Worm (Caenorhabditis elegans) whole organism, late embryonic: Measurements from ENCODE around the gene ccm-3.
A peak's percentile ranks its signal among the peaks of the same experiment; 100 is the strongest.

Experiments
- C08G9.2 ChIP-seq: sonication (generic microtip); optimal IDR thresholded peaks from 2 replicates; lab custom pipeline; 2016; ENCODE audit warnings: mild to moderate bottlenecking, missing genetic modification characterization, moderate library complexity, missing compliant biosample characterization
- C38D4.7 ChIP-seq: fragments of 200-800 bp; sonication (Bioruptor generic); optimal IDR thresholded peaks from 2 replicates; lab custom pipeline; 2018; ENCODE audit warnings: mild to moderate bottlenecking, missing genetic modification characterization, moderate library complexity, missing compliant biosample characterization
- F13H6.1 ChIP-seq: sonication (generic microtip); optimal IDR thresholded peaks from 2 replicates; lab custom pipeline; 2016; ENCODE audit warnings: missing genetic modification characterization, missing compliant biosample characterization
- K02D7.2 ChIP-seq: sonication (generic microtip); optimal IDR thresholded peaks from 2 replicates; lab custom pipeline; 2017; ENCODE audit warnings: mild to moderate bottlenecking, missing genetic modification characterization, missing compliant biosample characterization
- ama-1 ChIP-seq: fragments of 150-350 bp; optimal IDR thresholded peaks from 2 replicates; lab custom pipeline; 2014
- ceh-18 ChIP-seq: sonication (generic microtip); optimal IDR thresholded peaks from 2 replicates; lab custom pipeline; 2016; ENCODE audit warnings: missing genetic modification characterization, missing compliant biosample characterization
- ceh-19 ChIP-seq: fragments of 200-800 bp; sonication (Bioruptor generic); optimal IDR thresholded peaks from 2 replicates; lab custom pipeline; 2018; ENCODE audit warnings: mild to moderate bottlenecking, missing genetic modification characterization, missing compliant biosample characterization
- ceh-22 ChIP-seq: sonication (generic microtip); optimal IDR thresholded peaks from 2 replicates; lab custom pipeline; 2017; ENCODE audit warnings: missing biosample characterization, missing genetic modification characterization
- ceh-24 ChIP-seq: sonication (generic microtip); optimal IDR thresholded peaks from 2 replicates; lab custom pipeline; 2016; ENCODE audit warnings: mild to moderate bottlenecking, missing genetic modification characterization, missing compliant biosample characterization
- ceh-30 ChIP-seq: fragments of 150-350 bp; optimal IDR thresholded peaks from 2 replicates; lab custom pipeline; 2014; ENCODE audit warnings: missing biosample characterization, missing genetic modification characterization
- ceh-31 ChIP-seq: sonication (generic microtip); optimal IDR thresholded peaks from 2 replicates; lab custom pipeline; 2016; ENCODE audit warnings: missing genetic modification characterization, missing compliant biosample characterization
- ceh-34 ChIP-seq: sonication (generic microtip); optimal IDR thresholded peaks from 2 replicates; lab custom pipeline; 2016; ENCODE audit warnings: mild to moderate bottlenecking, missing genetic modification characterization, missing compliant biosample characterization
- ceh-45 ChIP-seq: fragments of 200-800 bp; sonication (Bioruptor generic); IDR thresholded peaks from 2 replicates; pipeline ENCODE4 v1.3.6; 2022; ENCODE audit warnings: missing genetic modification reagents, missing genetic modification characterization, missing compliant biosample characterization
- ceh-6 ChIP-seq: fragments of 200-800 bp; sonication (Bioruptor generic); optimal IDR thresholded peaks from 2 replicates; lab custom pipeline; 2018; ENCODE audit warnings: mild to moderate bottlenecking, missing genetic modification characterization, missing compliant biosample characterization
- ceh-9 ChIP-seq: sonication (generic microtip); optimal IDR thresholded peaks from 2 replicates; lab custom pipeline; 2016; ENCODE audit warnings: mild to moderate bottlenecking, missing genetic modification characterization, inconsistent platforms, missing compliant biosample characterization
- che-1 ChIP-seq: sonication (generic microtip); optimal IDR thresholded peaks from 2 replicates; lab custom pipeline; 2016; ENCODE audit warnings: mild to moderate bottlenecking, missing genetic modification characterization, missing compliant biosample characterization
- dmd-4 ChIP-seq: sonication (generic microtip); optimal IDR thresholded peaks from 2 replicates; lab custom pipeline; 2016; ENCODE audit warnings: borderline replicate concordance, missing genetic modification characterization, missing compliant biosample characterization
- dve-1 ChIP-seq: sonication (generic microtip); optimal IDR thresholded peaks from 2 replicates; lab custom pipeline; 2017; ENCODE audit warnings: antibody characterized with exemption, mild to moderate bottlenecking, missing genetic modification characterization, missing compliant biosample characterization
- elt-2 ChIP-seq: sonication (generic microtip); optimal IDR thresholded peaks from 2 replicates; lab custom pipeline; 2016; ENCODE audit warnings: missing genetic modification reagents, missing genetic modification characterization, missing compliant biosample characterization
- elt-4 ChIP-seq: sonication (generic microtip); optimal IDR thresholded peaks from 2 replicates; lab custom pipeline; 2016; ENCODE audit warnings: missing genetic modification characterization, missing compliant biosample characterization
- ets-4 ChIP-seq: sonication (generic microtip); optimal IDR thresholded peaks from 2 replicates; lab custom pipeline; 2016; ENCODE audit warnings: missing genetic modification characterization, missing compliant biosample characterization
- eyg-1 ChIP-seq: sonication (generic microtip); optimal IDR thresholded peaks from 2 replicates; lab custom pipeline; 2016; ENCODE audit warnings: missing genotype, missing genetic modification characterization, missing compliant biosample characterization
- fkh-6 ChIP-seq: sonication (generic microtip); optimal IDR thresholded peaks from 2 replicates; lab custom pipeline; 2016; ENCODE audit warnings: missing genetic modification characterization, missing compliant biosample characterization
- hlh-13 ChIP-seq: fragments of 200-800 bp; sonication (Bioruptor generic); optimal IDR thresholded peaks from 2 replicates; lab custom pipeline; 2018; ENCODE audit warnings: mild to moderate bottlenecking, missing genetic modification characterization, missing compliant biosample characterization
- hlh-30 ChIP-seq: sonication (generic microtip); optimal IDR thresholded peaks from 2 replicates; lab custom pipeline; 2017; ENCODE audit warnings: antibody characterized with exemption, missing genetic modification characterization, missing compliant biosample characterization; ENCODE audit not compliant: insufficient read depth
- hlh-6 ChIP-seq: sonication (generic microtip); optimal IDR thresholded peaks from 2 replicates; lab custom pipeline; 2016; ENCODE audit warnings: missing genotype, missing genetic modification characterization, missing compliant biosample characterization
- hlh-8 ChIP-seq: sonication (generic microtip); optimal IDR thresholded peaks from 2 replicates; lab custom pipeline; 2016; ENCODE audit warnings: missing genotype, missing genetic modification characterization, missing compliant biosample characterization
- lim-6 ChIP-seq: sonication (generic microtip); optimal IDR thresholded peaks from 2 replicates; lab custom pipeline; 2016; ENCODE audit warnings: missing genetic modification characterization, missing compliant biosample characterization
- lin-11 ChIP-seq: fragments of 200-800 bp; sonication (Bioruptor generic); optimal IDR thresholded peaks from 2 replicates; lab custom pipeline; 2018; ENCODE audit warnings: mild to moderate bottlenecking, missing genetic modification characterization, missing compliant biosample characterization
- mec-3 ChIP-seq: sonication (generic microtip); optimal IDR thresholded peaks from 2 replicates; lab custom pipeline; 2016; ENCODE audit warnings: borderline replicate concordance, missing genetic modification characterization, missing compliant biosample characterization
- nfya-1 ChIP-seq: sonication (generic microtip); optimal IDR thresholded peaks from 2 replicates; lab custom pipeline; 2017; ENCODE audit warnings: missing genetic modification characterization, mild to moderate bottlenecking, missing compliant biosample characterization, antibody characterized with exemption, moderate library complexity
- nhr-11 ChIP-seq: fragments of 150-350 bp; optimal IDR thresholded peaks from 2 replicates; lab custom pipeline; 2014; ENCODE audit warnings: missing biosample characterization, missing genetic modification characterization
- nhr-232 ChIP-seq: sonication (generic microtip); optimal IDR thresholded peaks from 2 replicates; lab custom pipeline; 2016; ENCODE audit warnings: missing genetic modification characterization, missing compliant biosample characterization
- npax-4 ChIP-seq: sonication (generic microtip); optimal IDR thresholded peaks from 2 replicates; lab custom pipeline; 2016; ENCODE audit warnings: missing genetic modification characterization, missing compliant biosample characterization
- odd-2 ChIP-seq: sonication (generic microtip); optimal IDR thresholded peaks from 2 replicates; lab custom pipeline; 2017; ENCODE audit warnings: antibody characterized with exemption, mild to moderate bottlenecking, missing genetic modification characterization, missing compliant biosample characterization
- pha-2 ChIP-seq: sonication (generic microtip); optimal IDR thresholded peaks from 2 replicates; lab custom pipeline; 2017; ENCODE audit warnings: mild to moderate bottlenecking, missing genetic modification characterization, missing compliant biosample characterization
- pha-4 ChIP-seq: fragments of 150-350 bp; optimal IDR thresholded peaks from 2 replicates; lab custom pipeline; 2018; ENCODE audit warnings: missing biosample characterization, missing genetic modification reagents, missing genetic modification characterization
- ref-2 ChIP-seq: sonication (generic microtip); optimal IDR thresholded peaks from 2 replicates; lab custom pipeline; 2016; ENCODE audit warnings: missing genetic modification characterization, missing compliant biosample characterization
- rnt-1 ChIP-seq: sonication (generic microtip); optimal IDR thresholded peaks from 2 replicates; lab custom pipeline; 2016; ENCODE audit warnings: missing genetic modification characterization, missing compliant biosample characterization
- sox-2 ChIP-seq: fragments of 200-800 bp; sonication (Bioruptor generic); IDR thresholded peaks from 2 replicates; pipeline ENCODE4 v1.3.6; 2022; ENCODE audit warnings: missing genetic modification reagents, missing genetic modification characterization, missing compliant biosample characterization
- tbx-2 ChIP-seq: sonication (generic microtip); optimal IDR thresholded peaks from 2 replicates; lab custom pipeline; 2016; ENCODE audit warnings: missing genetic modification characterization, missing compliant biosample characterization
- unc-42 ChIP-seq: sonication (generic microtip); optimal IDR thresholded peaks from 2 replicates; lab custom pipeline; 2016; ENCODE audit warnings: missing genotype, missing genetic modification characterization, missing compliant biosample characterization
- unc-55 ChIP-seq: sonication (generic microtip); optimal IDR thresholded peaks from 2 replicates; lab custom pipeline; 2017; ENCODE audit warnings: missing biosample characterization, missing genetic modification reagents, missing genetic modification characterization
- zip-5 ChIP-seq: sonication (generic microtip); optimal IDR thresholded peaks from 2 replicates; lab custom pipeline; 2016; ENCODE audit warnings: missing genetic modification characterization, missing compliant biosample characterization
- ztf-16 ChIP-seq: sonication (generic microtip); optimal IDR thresholded peaks from 2 replicates; lab custom pipeline; 2017; ENCODE audit warnings: missing genetic modification characterization, missing compliant biosample characterization

The ccm-3 gene

DNA sequence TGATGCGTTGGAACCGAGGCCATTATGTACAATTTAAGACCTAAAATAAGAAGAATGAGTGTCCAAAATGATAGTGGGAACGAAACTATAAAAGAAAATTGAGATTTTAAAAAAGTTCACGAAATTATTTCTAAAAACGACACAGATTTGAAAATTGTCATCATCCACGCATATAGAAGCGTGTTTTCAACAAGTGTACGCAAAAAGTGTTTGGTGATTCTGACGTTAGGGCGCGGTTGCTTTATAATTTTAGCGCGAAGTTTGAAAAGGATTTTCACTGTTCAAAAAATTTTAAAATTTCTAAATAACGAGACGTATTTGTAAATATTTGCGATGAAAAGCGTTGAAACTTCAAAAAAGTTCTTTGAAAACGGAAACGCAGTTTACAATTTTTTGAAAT is 43.7 kb downstream of the ccm-3 start, which contains the start of gene cdc-48.1 (continued):
- TF ChIP-seq C38D4.7 (GFP tag; lab: Kevin White, UChicago) (peak; percentile 46), F13H6.1 (tag; lab: Kevin White, UChicago) (peak; percentile 85), fkh-6 (peak; percentile 24), ama-1 (lab: Kevin White, UChicago) (no peak), lim-6 (tag; lab: Kevin White, UChicago) (peak; percentile 89), C08G9.2 (tag; lab: Kevin White, UChicago) (peak; percentile 84), unc-55 (peak; percentile 95), ceh-9 (tag; lab: Kevin White, UChicago) (no peak), pha-2 (tag; lab: Kevin White, UChicago) (peak; percentile 82), ceh-24 (peak; percentile 57), zip-5 (tag; lab: Kevin White, UChicago) (peak; percentile 30), ceh-45 (GFP tag; lab: Robert Waterston, UW) (peak; percentile 68; the same call in 1 of the 2 replicates), npax-4 (tag; lab: Kevin White, UChicago) (peak; percentile 20), eyg-1 (tag; lab: Kevin White, UChicago) (no peak), K02D7.2 (peak; percentile 79), hlh-8 (tag; lab: Kevin White, UChicago) (peak; percentile 87), elt-2 (tag; lab: Kevin White, UChicago) (peak; percentile 96), ceh-30 (tag; lab: Kevin White, UChicago) (peak; percentile 95), ceh-6 (GFP tag; lab: Kevin White, UChicago) (peak; percentile 68), ceh-19 (peak; percentile 84), odd-2 (tag; lab: Kevin White, UChicago) (no peak), ceh-22 (no peak), ref-2 (peak; percentile 99), pha-4 (tag; lab: Kevin White, UChicago) (no peak), nhr-232 (no peak), hlh-13 (GFP tag; lab: Kevin White, UChicago) (peak; percentile 24), che-1 (tag; lab: Kevin White, UChicago) (peak; percentile 51), nhr-11 (tag; lab: Kevin White, UChicago) (peak; percentile 100), hlh-6 (tag; lab: Kevin White, UChicago) (peak; percentile 35), ceh-34 (tag; lab: Kevin White, UChicago) (peak; percentile 99)

DNA sequence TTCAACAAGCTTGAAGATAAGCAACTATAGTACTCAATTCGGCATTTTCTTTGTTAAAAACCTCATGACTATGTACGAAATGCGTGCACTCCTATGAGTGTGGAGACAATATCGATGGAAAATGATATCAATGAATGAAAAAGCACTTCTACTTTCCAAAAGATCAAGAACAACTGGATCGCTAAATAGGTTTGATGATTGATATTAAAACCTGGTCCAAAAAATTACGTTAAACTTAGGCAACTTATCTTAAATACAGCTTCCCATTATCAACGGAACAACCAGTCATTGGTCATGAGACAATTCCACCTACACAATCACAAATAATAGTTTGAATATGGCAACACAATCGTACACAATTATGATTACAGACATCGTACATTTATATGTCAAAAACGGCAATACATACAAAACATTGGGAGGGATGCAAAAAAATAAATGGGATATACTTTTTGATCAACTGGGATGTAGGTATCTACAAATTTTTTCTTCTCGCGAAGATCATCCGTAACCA is 47.3 kb downstream of the ccm-3 start:
- TF ChIP-seq sox-2 (GFP tag; lab: Robert Waterston, UW) (no peak), ref-2 (no peak), F13H6.1 (tag; lab: Kevin White, UChicago) (no peak), dmd-4 (tag; lab: Kevin White, UChicago) (no peak), odd-2 (tag; lab: Kevin White, UChicago) (no peak), ztf-16 (tag; lab: Kevin White, UChicago) (no peak), ceh-31 (tag; lab: Kevin White, UChicago) (no peak), dve-1 (tag; lab: Kevin White, UChicago) (no peak), ama-1 (lab: Kevin White, UChicago) (no peak), elt-4 (tag; lab: Kevin White, UChicago) (no peak), C08G9.2 (tag; lab: Kevin White, UChicago) (no peak)
- TF ChIP-seq, all 69 proteins: peak for 0

DNA sequence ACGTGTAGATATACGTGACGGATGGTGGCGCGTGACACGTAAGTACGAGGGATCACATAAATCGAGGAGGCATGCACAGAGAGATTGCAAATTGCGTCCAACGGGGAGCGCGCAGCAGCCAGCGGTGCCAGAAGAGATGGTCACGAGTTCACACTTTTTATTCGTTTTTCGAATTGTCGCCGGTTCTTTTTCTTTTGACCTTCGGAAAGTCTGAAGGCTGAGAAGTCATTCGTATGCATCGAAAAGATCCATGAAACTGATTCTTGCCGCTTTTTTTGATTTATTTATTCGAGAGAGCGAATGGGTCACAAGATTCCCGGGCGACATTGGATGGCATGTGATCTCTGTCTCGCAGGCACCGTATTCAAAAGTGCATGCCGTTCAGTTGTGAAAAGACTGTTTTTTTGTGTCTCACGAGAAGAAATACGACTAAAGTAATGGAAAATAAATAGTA is 48.1 kb downstream of the ccm-3 start:
- TF ChIP-seq ref-2 (peak; percentile 34), nfya-1 (tag; lab: Kevin White, UChicago) (peak; percentile 24), npax-4 (tag; lab: Kevin White, UChicago) (no peak), rnt-1 (no peak), tbx-2 (tag; lab: Kevin White, UChicago) (peak; percentile 11), ceh-18 (tag; lab: Kevin White, UChicago) (peak; percentile 17), ets-4 (no peak), K02D7.2 (no peak), lin-11 (tag; lab: Kevin White, UChicago) (no peak), unc-42 (tag; lab: Kevin White, UChicago) (peak; percentile 49), hlh-30 (tag; lab: Kevin White, UChicago) (peak; percentile 85), mec-3 (tag; lab: Kevin White, UChicago) (no peak)
